Fruit fly (Drosophila melanogaster): Measurements from ENCODE around the gene trp.

Gene trp

DNA sequence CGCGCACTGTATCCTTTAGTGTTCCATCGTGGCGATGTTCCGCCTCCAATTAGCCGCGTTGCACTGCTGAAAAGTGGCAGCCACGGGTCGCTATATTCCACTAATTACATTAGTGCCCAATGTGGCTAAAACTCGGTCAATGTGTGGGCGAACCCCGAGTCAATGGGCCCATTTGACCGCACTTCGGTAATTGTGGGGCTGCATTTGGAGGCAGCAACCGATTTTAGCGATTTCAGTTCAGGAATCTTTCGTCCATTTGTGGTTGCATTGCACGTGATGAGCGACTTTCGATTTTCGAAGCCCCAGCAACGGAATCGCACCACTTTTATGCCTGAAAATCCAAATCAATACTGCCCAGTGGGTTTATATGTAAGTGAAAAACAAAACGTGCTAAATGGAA is at the start of gene trp:
trp (minus strand) TSS at position 101 of the 400 bp plus-strand sequence.
- TF ChIP-seq CG14655 (GFP tag; optimal IDR thresholded peaks at IDR 0.05): no peak
- no peak for TF ChIP-seq D1 (tag; optimal IDR thresholded peaks at IDR 0.05)
- no peak for TF ChIP-seq CG34367 (tag; optimal IDR thresholded peaks at IDR 0.05)
- no peak for TF ChIP-seq CG9948 (tag; optimal IDR thresholded peaks at IDR 0.05)
- no peak for TF ChIP-seq CG10348 (GFP tag; IDR thresholded peaks at IDR 0.05)
- TF ChIP-seq CG13204 (GFP tag; optimal IDR thresholded peaks at IDR 0.05): no peak
- no peak for TF ChIP-seq CG32121 (GFP tag; IDR thresholded peaks at IDR 0.05)

DNA sequence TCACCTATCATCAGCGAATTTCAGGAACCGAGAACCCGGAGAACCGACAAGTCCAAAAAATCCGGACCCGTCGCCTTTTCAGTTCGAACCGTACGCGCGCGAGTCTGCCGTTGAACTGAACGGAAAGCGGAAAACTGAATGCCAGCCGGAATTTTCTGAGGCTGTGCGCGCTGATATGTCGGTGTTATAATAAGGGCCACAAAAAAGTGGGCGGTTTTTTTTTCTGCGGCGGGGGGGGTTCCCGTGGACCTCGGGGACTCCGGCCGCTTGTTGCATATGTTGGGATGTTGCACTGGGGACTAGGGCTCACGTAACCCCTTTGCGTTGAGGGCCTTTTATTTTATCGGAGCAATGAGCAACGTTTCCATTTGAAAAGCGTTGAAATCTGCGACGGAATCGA is 49.3 kb upstream of the trp start, which contains the start of gene TkR99D:
TkR99D (minus strand) TSS at position 101 of the 400 bp plus-strand sequence.
- TF ChIP-seq CG14655 (GFP tag; optimal IDR thresholded peaks at IDR 0.05) (no peak), Pif1A (GFP tag; optimal IDR thresholded peaks at IDR 0.05) (no peak), CG8301 (tag; optimal IDR thresholded peaks at IDR 0.05) (no peak), Ets98B (GFP tag; IDR thresholded peaks at IDR 0.05) (no peak), CG4496 (GFP tag; IDR thresholded peaks at IDR 0.05) (no peak), CG34367 (tag; optimal IDR thresholded peaks at IDR 0.05) (no peak)

DNA sequence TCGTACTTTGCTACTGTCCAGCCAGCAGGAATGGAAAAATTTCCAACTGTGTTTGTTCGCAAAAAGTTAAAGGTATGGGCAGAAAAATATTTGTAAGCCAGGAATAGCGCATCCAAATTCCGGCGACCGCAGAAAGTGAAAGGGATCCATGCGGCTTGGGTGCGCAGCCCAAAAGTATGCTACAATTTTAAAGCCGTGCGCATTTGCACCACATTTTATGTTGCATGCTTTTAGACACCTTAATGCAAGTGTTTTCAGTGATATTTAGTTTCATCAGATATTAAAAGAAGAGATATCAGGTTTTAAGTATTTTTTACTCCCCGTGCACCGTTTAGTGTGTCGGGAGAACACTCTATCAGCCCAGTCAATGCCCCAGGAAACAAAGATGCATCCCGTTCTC is 43.0 kb upstream of the trp start:
- TF ChIP-seq D1 (tag; optimal IDR thresholded peaks at IDR 0.05): no peak

DNA sequence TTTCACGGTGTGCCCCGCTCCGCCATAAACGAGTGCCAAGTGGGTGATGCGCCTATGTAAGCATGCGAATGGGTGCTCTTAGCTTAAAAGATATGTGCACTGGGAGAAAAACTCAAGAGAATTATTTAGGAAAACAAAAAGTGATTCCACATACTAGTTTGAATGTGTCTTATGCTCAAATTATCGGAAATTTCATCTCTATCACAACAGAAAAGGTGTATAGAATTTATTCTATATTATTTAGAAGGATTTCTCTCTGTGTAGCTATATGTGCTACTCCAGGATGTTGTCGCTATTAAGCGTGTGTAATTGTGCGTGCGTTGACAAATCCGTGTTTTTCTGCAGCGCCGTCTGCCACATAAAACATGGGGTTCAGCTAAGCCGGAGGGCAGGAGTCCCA is 39.2 kb upstream of the trp start:
- no peak for TF ChIP-seq CG17806 (tag; optimal IDR thresholded peaks at IDR 0.05)
- no peak for TF ChIP-seq CG34367 (tag; optimal IDR thresholded peaks at IDR 0.05)
- no peak for TF ChIP-seq Pif1A (GFP tag; optimal IDR thresholded peaks at IDR 0.05)
- no peak for TF ChIP-seq CG15710 (tag; optimal IDR thresholded peaks at IDR 0.05)
- no peak for TF ChIP-seq Pif1B (GFP tag; optimal IDR thresholded peaks at IDR 0.05)
- TF ChIP-seq CG32121 (GFP tag; IDR thresholded peaks at IDR 0.05): no peak
- no peak for TF ChIP-seq CG10348 (GFP tag; IDR thresholded peaks at IDR 0.05)
- no peak for TF ChIP-seq Snoo (tag; optimal IDR thresholded peaks at IDR 0.05)
- TF ChIP-seq D1 (tag; optimal IDR thresholded peaks at IDR 0.05): no peak
- TF ChIP-seq CG4496 (GFP tag; IDR thresholded peaks at IDR 0.05): peak; percentile 58; the same call in 2 of the 3 replicates
- no peak for TF ChIP-seq CG8301 (tag; optimal IDR thresholded peaks at IDR 0.05)
- no peak for TF ChIP-seq CG13204 (GFP tag; optimal IDR thresholded peaks at IDR 0.05)
- TF ChIP-seq EcR (GFP tag; optimal IDR thresholded peaks at IDR 0.05): no peak
- TF ChIP-seq CG8159 (tag; optimal IDR thresholded peaks at IDR 0.05): peak; percentile 34
- TF ChIP-seq CG14655 (GFP tag; optimal IDR thresholded peaks at IDR 0.05): peak; percentile 9
- no peak for TF ChIP-seq fd96Ca (GFP tag; IDR thresholded peaks at IDR 0.05)
- TF ChIP-seq Ets98B (GFP tag; IDR thresholded peaks at IDR 0.05): no peak
- TF ChIP-seq gl (tag; optimal IDR thresholded peaks at IDR 0.05): no peak
- no peak for TF ChIP-seq CG9948 (tag; optimal IDR thresholded peaks at IDR 0.05)
- TF ChIP-seq rn (GFP tag; IDR thresholded peaks at IDR 0.05): no peak
- TF ChIP-seq CG12605 (GFP tag; IDR thresholded peaks at IDR 0.05): no peak

DNA sequence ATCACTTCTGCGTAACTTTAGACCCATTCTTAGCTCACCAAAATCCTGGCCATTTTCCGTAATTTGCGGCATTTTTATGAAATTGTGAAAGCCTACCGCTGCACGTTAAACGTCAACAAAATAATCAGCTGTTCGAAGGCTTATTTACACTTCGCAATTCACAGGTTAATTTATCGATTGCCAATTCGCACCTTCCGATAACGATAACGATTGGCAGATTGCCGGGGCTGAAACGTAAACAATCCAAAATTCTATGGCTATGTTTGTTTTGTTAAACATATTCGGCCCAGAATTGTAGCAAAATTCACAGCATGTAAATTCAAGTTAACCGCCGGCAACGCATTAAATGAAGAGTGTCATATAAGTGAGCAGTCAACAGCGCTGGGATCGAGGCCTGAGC is 15.7 kb upstream of the trp start, which contains the start of the genes eIF2Balpha and Vps13B:
eIF2Balpha (minus strand) TSS at position 133 of the 400 bp plus-strand sequence.
Vps13B (plus strand) TSS at position 223 of the 400 bp plus-strand sequence.
- TF ChIP-seq fd96Ca (GFP tag; IDR thresholded peaks at IDR 0.05): peak; percentile 25; the same call in 1 of the 3 replicates
- TF ChIP-seq Pif1B (GFP tag; optimal IDR thresholded peaks at IDR 0.05): no peak

DNA sequence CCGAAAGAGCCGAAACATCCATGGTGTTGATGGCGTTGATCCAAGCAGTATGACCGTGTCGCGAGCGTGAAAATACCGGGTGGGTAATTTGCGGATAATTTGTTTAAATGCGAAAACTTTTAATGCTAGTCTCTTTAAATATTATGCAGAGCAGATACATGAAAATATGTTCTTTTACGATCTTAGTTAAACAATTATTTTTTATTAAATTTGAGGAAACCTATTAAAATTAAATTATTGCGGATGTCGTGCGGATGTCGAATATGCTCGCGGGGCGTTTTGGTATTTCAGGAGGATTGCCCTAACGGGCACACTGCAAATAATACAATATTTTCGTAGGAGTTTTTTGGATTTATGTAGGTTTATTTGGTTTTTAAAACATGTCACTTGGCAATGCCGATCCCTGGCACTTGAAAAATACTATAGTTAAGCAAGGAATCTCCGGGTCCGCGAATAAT is 12.9 kb upstream of the trp start, which contains the start of the genes Cog7, CG42557 and CG42558:
Cog7 (minus strand) TSS at position 51 of the 458 bp plus-strand sequence.
CG42557 (plus strand) TSS at position 281 of the 458 bp plus-strand sequence.
CG42558 (plus strand) TSS at position 281 of the 458 bp plus-strand sequence.
- no peak for TF ChIP-seq CG10348 (GFP tag; IDR thresholded peaks at IDR 0.05)
- TF ChIP-seq fd96Ca (GFP tag; IDR thresholded peaks at IDR 0.05): no peak
- TF ChIP-seq CG32121 (GFP tag; IDR thresholded peaks at IDR 0.05): no peak
- no peak for TF ChIP-seq CG14655 (GFP tag; optimal IDR thresholded peaks at IDR 0.05)
- TF ChIP-seq Ets98B (GFP tag; IDR thresholded peaks at IDR 0.05): no peak
- no peak for TF ChIP-seq Snoo (tag; optimal IDR thresholded peaks at IDR 0.05)
- TF ChIP-seq CG13204 (GFP tag; optimal IDR thresholded peaks at IDR 0.05): no peak
- TF ChIP-seq gl (tag; optimal IDR thresholded peaks at IDR 0.05): no peak
- no peak for TF ChIP-seq CG8301 (tag; optimal IDR thresholded peaks at IDR 0.05)
- TF ChIP-seq D1 (tag; optimal IDR thresholded peaks at IDR 0.05): no peak
- TF ChIP-seq CG12605 (GFP tag; IDR thresholded peaks at IDR 0.05): no peak
- TF ChIP-seq CG8159 (tag; optimal IDR thresholded peaks at IDR 0.05): no peak
- no peak for TF ChIP-seq Pif1A (GFP tag; optimal IDR thresholded peaks at IDR 0.05)

DNA sequence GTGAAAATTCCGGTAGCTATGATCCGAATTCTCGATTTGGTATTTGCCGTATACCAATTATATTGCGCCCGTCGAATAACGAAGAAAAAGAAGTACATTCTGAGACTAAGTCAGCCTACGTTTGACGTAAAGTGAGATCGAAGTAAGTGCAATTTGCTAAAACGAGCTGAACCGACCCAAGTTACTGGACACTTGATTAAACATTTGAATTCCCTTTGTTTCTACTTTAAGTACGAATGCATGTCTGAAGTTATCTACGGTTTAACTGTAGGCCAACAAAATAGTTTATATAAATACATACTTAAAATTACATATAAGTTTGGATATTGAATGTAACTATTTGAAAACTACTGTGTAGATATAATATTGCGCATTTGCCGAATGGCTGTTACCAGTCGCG is 10.2 kb upstream of the trp start, which contains the start of gene alpha-Man-Ic:
alpha-Man-Ic (minus strand) TSS at position 101 of the 400 bp plus-strand sequence.
- no peak for TF ChIP-seq CG10348 (GFP tag; IDR thresholded peaks at IDR 0.05)
- no peak for TF ChIP-seq fd96Ca (GFP tag; IDR thresholded peaks at IDR 0.05)
- TF ChIP-seq CG12605 (GFP tag; IDR thresholded peaks at IDR 0.05): no peak
- no peak for TF ChIP-seq Pif1A (GFP tag; optimal IDR thresholded peaks at IDR 0.05)
- TF ChIP-seq rn (GFP tag; IDR thresholded peaks at IDR 0.05): no peak
- no peak for TF ChIP-seq D1 (tag; optimal IDR thresholded peaks at IDR 0.05)
- TF ChIP-seq CG15710 (tag; optimal IDR thresholded peaks at IDR 0.05): no peak
- TF ChIP-seq CG13204 (GFP tag; optimal IDR thresholded peaks at IDR 0.05): no peak
- no peak for TF ChIP-seq CG34367 (tag; optimal IDR thresholded peaks at IDR 0.05)
- no peak for TF ChIP-seq CG8301 (tag; optimal IDR thresholded peaks at IDR 0.05)
- TF ChIP-seq Pif1B (GFP tag; optimal IDR thresholded peaks at IDR 0.05): no peak
- no peak for TF ChIP-seq gl (tag; optimal IDR thresholded peaks at IDR 0.05)
- TF ChIP-seq Snoo (tag; optimal IDR thresholded peaks at IDR 0.05): no peak
- TF ChIP-seq CG8159 (tag; optimal IDR thresholded peaks at IDR 0.05): no peak
- no peak for TF ChIP-seq CG32121 (GFP tag; IDR thresholded peaks at IDR 0.05)
- no peak for TF ChIP-seq CG4496 (GFP tag; IDR thresholded peaks at IDR 0.05)
- TF ChIP-seq CG17806 (tag; optimal IDR thresholded peaks at IDR 0.05): no peak
- TF ChIP-seq Ets98B (GFP tag; IDR thresholded peaks at IDR 0.05): no peak
- TF ChIP-seq CG14655 (GFP tag; optimal IDR thresholded peaks at IDR 0.05): no peak
- TF ChIP-seq CG9948 (tag; optimal IDR thresholded peaks at IDR 0.05): no peak

Data from whole organism, pupa.